Fruit fly (Drosophila melanogaster) whole organism, embryonic: ENCODE data around the gene mbt.

Experiments
- Ada2b ChIP-seq: fragments of 200-800 bp; sonication (Bioruptor generic); IDR thresholded peaks from 2 replicates; pipeline ENCODE4 v1.3.6; 2022; ENCODE audit warnings: missing biosample characterization, missing genetic modification characterization
- Awh ChIP-seq: fragments of 200-800 bp; sonication (Bioruptor generic); IDR thresholded peaks from 2 replicates; pipeline ENCODE4, ENCODE4 v1.3.6; 2022; ENCODE audit warnings: missing biosample characterization, missing genetic modification characterization
- Blimp-1 ChIP-seq: fragments of 200-800 bp; sonication (Bioruptor generic); optimal IDR thresholded peaks from 3 replicates; lab custom pipeline; 2018; ENCODE audit warnings: missing biosample characterization, missing genetic modification characterization, mild to moderate bottlenecking, moderate library complexity, missing genetic modification reagents
- CG10209 ChIP-seq: fragments of 200-800 bp; sonication (Bioruptor generic); optimal IDR thresholded peaks from 3 replicates; lab custom pipeline; 2017; ENCODE audit warnings: missing biosample characterization, mild to moderate bottlenecking, missing genetic modification characterization, missing genetic modification reagents
- CG10462 ChIP-seq: fragments of 200-800 bp; sonication (Bioruptor generic); optimal IDR thresholded peaks from 2 replicates; lab custom pipeline; 2016; ENCODE audit warnings: missing biosample characterization, missing genetic modification characterization
- CG11456 ChIP-seq: fragments of 200-800 bp; sonication (Bioruptor generic); IDR thresholded peaks from 3 replicates; pipeline ENCODE4 v1.3.6; 2022; ENCODE audit warnings: missing biosample characterization, missing genetic modification characterization
- CG1233 ChIP-seq: fragments of 200-800 bp; sonication (Bioruptor generic); optimal IDR thresholded peaks from 4 replicates; lab custom pipeline; 2018; ENCODE audit warnings: missing biosample characterization, mild to moderate bottlenecking, missing genetic modification characterization
- CG12942 ChIP-seq: fragments of 200-800 bp; sonication (Bioruptor generic); optimal IDR thresholded peaks from 3 replicates; lab custom pipeline; 2016; ENCODE audit warnings: missing biosample characterization, missing genetic modification characterization
- CG13123 ChIP-seq: fragments of 200-800 bp; sonication (Bioruptor generic); optimal IDR thresholded peaks from 2 replicates; lab custom pipeline; 2016; ENCODE audit warnings: missing biosample characterization, missing genetic modification characterization
- CG15073 ChIP-seq: fragments of 200-800 bp; sonication (Bioruptor generic); optimal IDR thresholded peaks from 2 replicates; lab custom pipeline; 2016; ENCODE audit warnings: missing biosample characterization, missing genetic modification characterization
- CG15514 ChIP-seq: fragments of 200-800 bp; sonication (Bioruptor generic); optimal IDR thresholded peaks from 3 replicates; lab custom pipeline; 2017; ENCODE audit warnings: missing biosample characterization, missing genetic modification characterization, mild to moderate bottlenecking, moderate library complexity, missing genetic modification reagents
- CG16863 ChIP-seq: fragments of 200-800 bp; sonication (Bioruptor generic); optimal IDR thresholded peaks from 3 replicates; lab custom pipeline; 2016; ENCODE audit warnings: missing biosample characterization, missing genetic modification characterization
- CG17802 ChIP-seq: fragments of 200-800 bp; sonication (Bioruptor generic); optimal IDR thresholded peaks from 2 replicates; lab custom pipeline; 2018; ENCODE audit warnings: missing biosample characterization, mild to moderate bottlenecking, missing genetic modification characterization, moderate library complexity
- CG2199 ChIP-seq: fragments of 200-800 bp; sonication (Bioruptor generic); IDR thresholded peaks from 3 replicates; pipeline ENCODE4 v1.3.6; 2022; ENCODE audit warnings: missing biosample characterization, missing genetic modification characterization
- CG2712 ChIP-seq: fragments of 200-800 bp; optimal IDR thresholded peaks from 3 replicates; lab custom pipeline; 2019; ENCODE audit warnings: missing biosample characterization, mild to moderate bottlenecking, missing genetic modification characterization, moderate library complexity
- CG30431 ChIP-seq: fragments of 200-800 bp; sonication (Bioruptor generic); optimal IDR thresholded peaks from 2 replicates; lab custom pipeline; 2017; ENCODE audit warnings: missing biosample characterization, missing genetic modification characterization
- CG3065 ChIP-seq: fragments of 200-800 bp; sonication (Bioruptor generic); optimal IDR thresholded peaks from 2 replicates; lab custom pipeline; 2016; ENCODE audit warnings: missing biosample characterization, missing genetic modification characterization
- CG31365 ChIP-seq: fragments of 200-800 bp; sonication (Bioruptor generic); optimal IDR thresholded peaks from 2 replicates; lab custom pipeline; 2018; ENCODE audit warnings: missing biosample characterization, mild to moderate bottlenecking, missing genetic modification characterization
- CG6689 ChIP-seq: fragments of 200-800 bp; sonication (Bioruptor generic); IDR thresholded peaks from 2 replicates; pipeline ENCODE4 v1.3.6; 2022; ENCODE audit warnings: missing biosample characterization, missing genetic modification characterization
- CG7839 ChIP-seq: fragments of 200-800 bp; sonication (Bioruptor generic); optimal IDR thresholded peaks from 3 replicates; lab custom pipeline; 2018; ENCODE audit warnings: missing biosample characterization, mild to moderate bottlenecking, missing genetic modification characterization, moderate library complexity
- CG7963 ChIP-seq: fragments of 200-800 bp; sonication (Bioruptor generic); IDR thresholded peaks from 3 replicates; pipeline ENCODE4 v1.3.6; 2022; ENCODE audit warnings: missing biosample characterization, missing genetic modification characterization; ENCODE audit not compliant: partially characterized antibody
- CG9727 ChIP-seq: fragments of 200-800 bp; sonication (Bioruptor generic); optimal IDR thresholded peaks from 3 replicates; lab custom pipeline; 2017; ENCODE audit warnings: missing biosample characterization, mild to moderate bottlenecking, missing genetic modification characterization
- CG9817 ChIP-seq: fragments of 200-800 bp; sonication (Bioruptor generic); optimal IDR thresholded peaks from 2 replicates; lab custom pipeline; 2018; ENCODE audit warnings: missing biosample characterization, mild to moderate bottlenecking, missing genetic modification characterization, moderate library complexity
- D19A ChIP-seq: fragments of 200-800 bp; optimal IDR thresholded peaks from 3 replicates; lab custom pipeline; 2019; ENCODE audit warnings: missing biosample characterization, mild to moderate bottlenecking, missing genetic modification characterization, moderate library complexity
- Dbx ChIP-seq: fragments of 200-800 bp; sonication (Bioruptor generic); IDR thresholded peaks from 3 replicates; pipeline ENCODE4 v1.3.6; 2022; ENCODE audit warnings: missing biosample characterization, missing genetic modification characterization
- E2f1 ChIP-seq: fragments of 200-800 bp; sonication (Bioruptor generic); IDR thresholded peaks from 2 replicates; pipeline ENCODE4 v1.3.6; 2022; ENCODE audit warnings: missing biosample characterization, missing genetic modification characterization
- Fer1 ChIP-seq: fragments of 200-800 bp; sonication (Bioruptor generic); optimal IDR thresholded peaks from 2 replicates; lab custom pipeline; 2017; ENCODE audit warnings: missing biosample characterization, mild to moderate bottlenecking, missing genetic modification characterization
- Hr3 ChIP-seq: fragments of 200-800 bp; sonication (Bioruptor generic); optimal IDR thresholded peaks from 3 replicates; lab custom pipeline; 2016; ENCODE audit warnings: missing biosample characterization, missing genetic modification characterization
- Mes4 ChIP-seq: fragments of 200-800 bp; sonication (Bioruptor generic); optimal IDR thresholded peaks from 2 replicates; lab custom pipeline; 2016; ENCODE audit warnings: missing biosample characterization, missing genetic modification characterization
- Rfx ChIP-seq: fragments of 200-800 bp; sonication (Bioruptor generic); IDR thresholded peaks from 2 replicates; pipeline ENCODE4 v1.3.6; 2022; ENCODE audit warnings: missing biosample characterization, missing genetic modification characterization
- Sry-β ChIP-seq: fragments of 200-800 bp; sonication (Bioruptor generic); optimal IDR thresholded peaks from 2 replicates; lab custom pipeline; 2018; ENCODE audit warnings: missing biosample characterization, mild to moderate bottlenecking, missing genetic modification characterization, moderate library complexity
- Taf1 ChIP-seq: fragments of 200-800 bp; sonication (Bioruptor generic); IDR thresholded peaks from 2 replicates; pipeline ENCODE4 v1.3.6; 2022; ENCODE audit warnings: missing biosample characterization, missing genetic modification characterization
- az2 ChIP-seq: fragments of 200-800 bp; sonication (Bioruptor generic); optimal IDR thresholded peaks from 3 replicates; lab custom pipeline; 2016; ENCODE audit warnings: missing biosample characterization, missing genetic modification characterization
- btn ChIP-seq: fragments of 200-800 bp; sonication (Bioruptor generic); optimal IDR thresholded peaks from 2 replicates; lab custom pipeline; 2016; ENCODE audit warnings: missing biosample characterization, missing genetic modification characterization
- ftz-f1 ChIP-seq: fragments of 200-800 bp; sonication (Bioruptor generic); optimal IDR thresholded peaks from 2 replicates; lab custom pipeline; 2016; ENCODE audit warnings: missing biosample characterization, missing genetic modification characterization
- gce ChIP-seq: fragments of 200-800 bp; sonication (Bioruptor generic); IDR thresholded peaks from 3 replicates; pipeline ENCODE4 v1.3.6; 2022; ENCODE audit warnings: missing biosample characterization, missing genetic modification characterization
- her ChIP-seq: fragments of 200-800 bp; sonication (Bioruptor generic); optimal IDR thresholded peaks from 2 replicates; lab custom pipeline; 2016; ENCODE audit warnings: missing biosample characterization, missing genetic modification characterization
- kah ChIP-seq: fragments of 200-800 bp; sonication (Bioruptor generic); optimal IDR thresholded peaks from 2 replicates; lab custom pipeline; 2018; ENCODE audit warnings: missing biosample characterization, mild to moderate bottlenecking, missing genetic modification characterization
- ken ChIP-seq: fragments of 200-800 bp; sonication (Bioruptor generic); IDR thresholded peaks from 3 replicates; pipeline ENCODE4 v1.3.6; 2022; ENCODE audit warnings: missing biosample characterization, missing genetic modification characterization
- luna ChIP-seq: fragments of 200-800 bp; sonication (Bioruptor generic); optimal IDR thresholded peaks from 2 replicates; lab custom pipeline; 2016; ENCODE audit warnings: missing biosample characterization, missing genetic modification characterization
- nau ChIP-seq: fragments of 200-800 bp; sonication (Bioruptor generic); optimal IDR thresholded peaks from 3 replicates; lab custom pipeline; 2017; ENCODE audit warnings: missing biosample characterization, mild to moderate bottlenecking, missing genetic modification characterization, missing genetic modification reagents
- prd ChIP-seq, 3 experiments: fragments of >200 bp in 2 of 3; fragments of 200-800 bp in 1 of 3; sonication (Bioruptor generic) in 1 of 3; optimal IDR thresholded peaks in 2 of 3; IDR thresholded peaks in 1 of 3; 2 replicates in 2 of 3; 3 replicates in 1 of 3; pipeline versions ENCODE4 v1.3.6 to Lab custom; 2017 to 2022; ENCODE audit warnings: missing biosample characterization in 1 of 3, missing genetic modification characterization in 1 of 3
- repo ChIP-seq: fragments of 200-800 bp; sonication (Bioruptor generic); optimal IDR thresholded peaks from 2 replicates; lab custom pipeline; 2016; ENCODE audit warnings: missing biosample characterization, missing genetic modification characterization
- run ChIP-seq: fragments of 200-800 bp; sonication (Bioruptor generic); optimal IDR thresholded peaks from 3 replicates; lab custom pipeline; 2018; ENCODE audit warnings: missing biosample characterization, mild to moderate bottlenecking, missing genetic modification characterization
- slbo ChIP-seq: fragments of 200-800 bp; sonication (Bioruptor generic); IDR thresholded peaks from 2 replicates; pipeline ENCODE4 v1.3.6; 2022; ENCODE audit warnings: missing biosample characterization, missing genetic modification characterization
- ssp ChIP-seq: fragments of 200-800 bp; sonication (Bioruptor generic); IDR thresholded peaks from 2 replicates; pipeline ENCODE4 v1.3.6; 2022; ENCODE audit warnings: missing biosample characterization, missing genetic modification characterization
- toy ChIP-seq: fragments of 200-800 bp; sonication (Bioruptor generic); IDR thresholded peaks from 2 replicates; pipeline ENCODE4 v1.3.6; 2022; ENCODE audit warnings: missing biosample characterization, missing genetic modification characterization
- trh ChIP-seq: fragments of 200-800 bp; sonication (Bioruptor generic); optimal IDR thresholded peaks from 2 replicates; lab custom pipeline; 2016; ENCODE audit warnings: missing biosample characterization, missing genetic modification characterization
- unpg ChIP-seq: fragments of 200-800 bp; sonication (Bioruptor generic); optimal IDR thresholded peaks from 3 replicates; lab custom pipeline; 2018; ENCODE audit warnings: missing biosample characterization, mild to moderate bottlenecking, missing genetic modification characterization, moderate library complexity
- usp ChIP-seq: fragments of >200 bp; optimal IDR thresholded peaks from 2 replicates; lab custom pipeline; 2017; ENCODE audit warnings: missing biosample characterization, missing genetic modification characterization
- vfl ChIP-seq: fragments of 200-800 bp; sonication (Bioruptor generic); optimal IDR thresholded peaks from 2 replicates; lab custom pipeline; 2016; ENCODE audit warnings: missing biosample characterization, missing genetic modification characterization
- zfh1 ChIP-seq: fragments of 200-800 bp; sonication (Bioruptor generic); IDR thresholded peaks from 3 replicates; pipeline ENCODE4 v1.3.6; 2022; ENCODE audit warnings: missing biosample characterization, missing genetic modification characterization

The mbt gene

dm6 chrX:16637106-16637590 is 26.7 kb downstream of the mbt start, which contains the start of gene Rok (continued):
- no peak for TF ChIP-seq luna (GFP tag; lab: Kevin White, UChicago)
- no peak for TF ChIP-seq ken (GFP tag; lab: Robert Waterston, UW)
- no peak for TF ChIP-seq D19A (tag; lab: Kevin White, UChicago)
- TF ChIP-seq CG12942 (GFP tag; lab: Kevin White, UChicago) = no peak
- no peak for TF ChIP-seq prd (optimal IDR thresholded peaks at IDR 0.05; lab: Kevin White, UChicago)
- peak; percentile 3; the same call in 1 of the 3 replicates for TF ChIP-seq prd (GFP tag; IDR thresholded peaks at IDR 0.05; lab: Robert Waterston, UW)
- peak; percentile 44; the same call in 1 of the 2 replicates for TF ChIP-seq slbo
- TF ChIP-seq run (tag; lab: Kevin White, UChicago) = no peak
- no peak for TF ChIP-seq CG7839 (tag; lab: Kevin White, UChicago)
- TF ChIP-seq Fer1 = peak; percentile 7
- no peak for TF ChIP-seq gce (GFP tag; lab: Robert Waterston, UW)
- no peak for TF ChIP-seq usp (GFP tag; lab: Kevin White, UChicago)
- no peak for TF ChIP-seq trh (GFP tag; lab: Kevin White, UChicago)
- no peak for TF ChIP-seq CG15514 (GFP tag; lab: Kevin White, UChicago)
- TF ChIP-seq ssp (GFP tag; lab: Robert Waterston, UW) = no peak; the same call in 1 of the 2 replicates
- no peak for TF ChIP-seq CG9727
- no peak for TF ChIP-seq vfl (GFP tag; lab: Kevin White, UChicago)
- TF ChIP-seq CG9817 = no peak
- TF ChIP-seq kah (GFP tag; lab: Kevin White, UChicago) = peak; percentile 3
- no peak for TF ChIP-seq Ada2b
- no peak for TF ChIP-seq CG17802
- no peak for TF ChIP-seq E2f1
- TF ChIP-seq CG1233 (GFP tag; lab: Kevin White, UChicago) = no peak
- TF ChIP-seq Mes4 (GFP tag; lab: Kevin White, UChicago) = no peak
- TF ChIP-seq Awh (GFP tag; lab: Robert Waterston, UW) = no peak
- no peak for TF ChIP-seq toy (GFP tag; lab: Robert Waterston, UW)
- no peak for TF ChIP-seq Sry-β
- no peak for TF ChIP-seq CG16863 (GFP tag; lab: Kevin White, UChicago)
- TF ChIP-seq CG13123 (GFP tag; lab: Kevin White, UChicago) = no peak
- no peak for TF ChIP-seq nau
- TF ChIP-seq zfh1 (GFP tag; lab: Robert Waterston, UW) = no peak
- TF ChIP-seq CG2712 (tag; lab: Kevin White, UChicago) = no peak
- TF ChIP-seq repo = no peak
- no peak for TF ChIP-seq CG6689 (GFP tag; lab: Robert Waterston, UW)
- no peak for TF ChIP-seq Taf1
- no peak for TF ChIP-seq CG2199 (GFP tag; lab: Robert Waterston, UW)
- no peak for TF ChIP-seq unpg (GFP tag; lab: Kevin White, UChicago)
- TF ChIP-seq CG31365 (tag; lab: Kevin White, UChicago) = no peak
- no peak for TF ChIP-seq ftz-f1 (GFP tag; lab: Kevin White, UChicago)
- TF ChIP-seq CG30431 (GFP tag; lab: Kevin White, UChicago) = no peak
- peak; percentile 33; the same call in 1 of the 3 replicates for TF ChIP-seq CG11456
- no peak for TF ChIP-seq btn
- no peak for TF ChIP-seq CG15073 (GFP tag; lab: Kevin White, UChicago)
- TF ChIP-seq CG3065 (GFP tag; lab: Kevin White, UChicago) = no peak
- TF ChIP-seq CG7963 (GFP tag; lab: Robert Waterston, UW) = peak; percentile 75
- no peak for TF ChIP-seq CG10209 (GFP tag; lab: Kevin White, UChicago)
- TF ChIP-seq Rfx (GFP tag; lab: Robert Waterston, UW) = peak; percentile 26; the same call in 1 of the 2 replicates
- TF ChIP-seq her = no peak
- TF ChIP-seq CG10462 (GFP tag; lab: Kevin White, UChicago) = no peak
- TF ChIP-seq Dbx (GFP tag; lab: Robert Waterston, UW) = no peak
- TF ChIP-seq az2 (GFP tag; lab: Kevin White, UChicago) = no peak
- no peak for TF ChIP-seq Blimp-1
- no peak for TF ChIP-seq Hr3 (GFP tag; lab: Kevin White, UChicago)
